Worm (Caenorhabditis elegans) whole organism, late embryonic: ENCODE results near the gene Y43F8B.14.

ENCODE experiments used
- C08G9.2 ChIP-seq: sonication (generic microtip); optimal IDR thresholded peaks from 2 replicates; lab custom pipeline; 2016; ENCODE audit warnings: mild to moderate bottlenecking, missing genetic modification characterization, moderate library complexity, missing compliant biosample characterization
- C38D4.7 ChIP-seq: fragments of 200-800 bp; sonication (Bioruptor generic); optimal IDR thresholded peaks from 2 replicates; lab custom pipeline; 2018; ENCODE audit warnings: mild to moderate bottlenecking, missing genetic modification characterization, moderate library complexity, missing compliant biosample characterization
- Y22D7AL.16 ChIP-seq: sonication (generic microtip); optimal IDR thresholded peaks from 2 replicates; lab custom pipeline; 2016; ENCODE audit warnings: missing genetic modification characterization, missing compliant biosample characterization
- ahr-1 ChIP-seq: sonication (generic microtip); optimal IDR thresholded peaks from 2 replicates; lab custom pipeline; 2016; ENCODE audit warnings: missing genetic modification characterization, missing compliant biosample characterization
- ceh-24 ChIP-seq: sonication (generic microtip); optimal IDR thresholded peaks from 2 replicates; lab custom pipeline; 2016; ENCODE audit warnings: mild to moderate bottlenecking, missing genetic modification characterization, missing compliant biosample characterization
- ceh-30 ChIP-seq: fragments of 150-350 bp; optimal IDR thresholded peaks from 2 replicates; lab custom pipeline; 2014; ENCODE audit warnings: missing biosample characterization, missing genetic modification characterization
- ceh-31 ChIP-seq: sonication (generic microtip); optimal IDR thresholded peaks from 2 replicates; lab custom pipeline; 2016; ENCODE audit warnings: missing genetic modification characterization, missing compliant biosample characterization
- ceh-45 ChIP-seq: fragments of 200-800 bp; sonication (Bioruptor generic); IDR thresholded peaks from 2 replicates; pipeline ENCODE4 v1.3.6; 2022; ENCODE audit warnings: missing genetic modification reagents, missing genetic modification characterization, missing compliant biosample characterization
- ceh-6 ChIP-seq: fragments of 200-800 bp; sonication (Bioruptor generic); optimal IDR thresholded peaks from 2 replicates; lab custom pipeline; 2018; ENCODE audit warnings: mild to moderate bottlenecking, missing genetic modification characterization, missing compliant biosample characterization
- che-1 ChIP-seq: sonication (generic microtip); optimal IDR thresholded peaks from 2 replicates; lab custom pipeline; 2016; ENCODE audit warnings: mild to moderate bottlenecking, missing genetic modification characterization, missing compliant biosample characterization
- elt-2 ChIP-seq: sonication (generic microtip); optimal IDR thresholded peaks from 2 replicates; lab custom pipeline; 2016; ENCODE audit warnings: missing genetic modification reagents, missing genetic modification characterization, missing compliant biosample characterization
- fkh-6 ChIP-seq: sonication (generic microtip); optimal IDR thresholded peaks from 2 replicates; lab custom pipeline; 2016; ENCODE audit warnings: missing genetic modification characterization, missing compliant biosample characterization
- gmeb-2 ChIP-seq: sonication (generic microtip); optimal IDR thresholded peaks from 2 replicates; lab custom pipeline; 2016; ENCODE audit warnings: missing genetic modification characterization, inconsistent platforms, missing compliant biosample characterization
- hlh-30 ChIP-seq: sonication (generic microtip); optimal IDR thresholded peaks from 2 replicates; lab custom pipeline; 2017; ENCODE audit warnings: antibody characterized with exemption, missing genetic modification characterization, missing compliant biosample characterization; ENCODE audit not compliant: insufficient read depth
- lim-6 ChIP-seq: sonication (generic microtip); optimal IDR thresholded peaks from 2 replicates; lab custom pipeline; 2016; ENCODE audit warnings: missing genetic modification characterization, missing compliant biosample characterization
- lin-11 ChIP-seq: fragments of 200-800 bp; sonication (Bioruptor generic); optimal IDR thresholded peaks from 2 replicates; lab custom pipeline; 2018; ENCODE audit warnings: mild to moderate bottlenecking, missing genetic modification characterization, missing compliant biosample characterization
- mec-3 ChIP-seq: sonication (generic microtip); optimal IDR thresholded peaks from 2 replicates; lab custom pipeline; 2016; ENCODE audit warnings: borderline replicate concordance, missing genetic modification characterization, missing compliant biosample characterization
- nfya-1 ChIP-seq: sonication (generic microtip); optimal IDR thresholded peaks from 2 replicates; lab custom pipeline; 2017; ENCODE audit warnings: missing genetic modification characterization, mild to moderate bottlenecking, missing compliant biosample characterization, antibody characterized with exemption, moderate library complexity
- nhr-11 ChIP-seq: fragments of 150-350 bp; optimal IDR thresholded peaks from 2 replicates; lab custom pipeline; 2014; ENCODE audit warnings: missing biosample characterization, missing genetic modification characterization
- npax-4 ChIP-seq: sonication (generic microtip); optimal IDR thresholded peaks from 2 replicates; lab custom pipeline; 2016; ENCODE audit warnings: missing genetic modification characterization, missing compliant biosample characterization
- odd-2 ChIP-seq: sonication (generic microtip); optimal IDR thresholded peaks from 2 replicates; lab custom pipeline; 2017; ENCODE audit warnings: antibody characterized with exemption, mild to moderate bottlenecking, missing genetic modification characterization, missing compliant biosample characterization
- pag-3 ChIP-seq: sonication (generic microtip); optimal IDR thresholded peaks from 2 replicates; lab custom pipeline; 2016; ENCODE audit warnings: missing compliant biosample characterization, missing genetic modification characterization, borderline replicate concordance
- pha-2 ChIP-seq: sonication (generic microtip); optimal IDR thresholded peaks from 2 replicates; lab custom pipeline; 2017; ENCODE audit warnings: mild to moderate bottlenecking, missing genetic modification characterization, missing compliant biosample characterization
- pqm-1 ChIP-seq: sonication (generic microtip); optimal IDR thresholded peaks from 2 replicates; lab custom pipeline; 2016; ENCODE audit warnings: missing genetic modification characterization, missing compliant biosample characterization
- sox-4 ChIP-seq: sonication (generic microtip); optimal IDR thresholded peaks from 2 replicates; lab custom pipeline; 2017; ENCODE audit warnings: mild to moderate bottlenecking, missing genetic modification characterization, inconsistent platforms, missing compliant biosample characterization
- syd-9 ChIP-seq: sonication (generic microtip); optimal IDR thresholded peaks from 2 replicates; lab custom pipeline; 2016; ENCODE audit warnings: mild to moderate bottlenecking, missing genetic modification characterization, moderate library complexity, missing compliant biosample characterization
- tbx-2 ChIP-seq: sonication (generic microtip); optimal IDR thresholded peaks from 2 replicates; lab custom pipeline; 2016; ENCODE audit warnings: missing genetic modification characterization, missing compliant biosample characterization
- tbx-7 ChIP-seq: sonication (generic microtip); optimal IDR thresholded peaks from 2 replicates; lab custom pipeline; 2016; ENCODE audit warnings: missing genotype, missing genetic modification characterization, missing compliant biosample characterization
- unc-3 ChIP-seq, 2 experiments: fragments of 200-800 bp in 1 of 2; sonication (Bioruptor generic) in 1 of 2; sonication (generic microtip) in 1 of 2; conservative IDR thresholded peaks in 1 of 2; optimal IDR thresholded peaks in 1 of 2; 2 replicates each; pipeline versions ENCODE4 v1.3.6 to Lab custom; 2016 to 2022; ENCODE audit warnings: missing compliant biosample characterization in 2 of 2, missing genetic modification characterization in 2 of 2, missing genetic modification reagents in 1 of 2
- unc-42 ChIP-seq: sonication (generic microtip); optimal IDR thresholded peaks from 2 replicates; lab custom pipeline; 2016; ENCODE audit warnings: missing genotype, missing genetic modification characterization, missing compliant biosample characterization
- zip-5 ChIP-seq: sonication (generic microtip); optimal IDR thresholded peaks from 2 replicates; lab custom pipeline; 2016; ENCODE audit warnings: missing genetic modification characterization, missing compliant biosample characterization
- ztf-16 ChIP-seq: sonication (generic microtip); optimal IDR thresholded peaks from 2 replicates; lab custom pipeline; 2017; ENCODE audit warnings: missing genetic modification characterization, missing compliant biosample characterization

The Y43F8B.14 gene

ce11 chrV:19495587-19495986, 39.8 kb upstream of the Y43F8B.14 start, which contains the start of gene scl-21:
Gene scl-21 (minus strand): TSS chrV:19495687.
- TF ChIP-seq C08G9.2 (tag; lab: Kevin White, UChicago) = no peak
- no peak for TF ChIP-seq sox-4
- TF ChIP-seq lin-11 (tag; lab: Kevin White, UChicago) = no peak
- no peak for TF ChIP-seq nhr-11 (tag; lab: Kevin White, UChicago)
- TF ChIP-seq nfya-1 (tag; lab: Kevin White, UChicago) = no peak
- no peak for TF ChIP-seq ceh-30 (tag; lab: Kevin White, UChicago)
- no peak for TF ChIP-seq ztf-16
- TF ChIP-seq odd-2 = no peak

ce11 chrV:19495145-19495544, 39.4 kb upstream of the Y43F8B.14 start:
- TF ChIP-seq syd-9 (no peak), tbx-2 (tag; lab: Kevin White, UChicago) (no peak), ceh-45 (GFP tag; lab: Robert Waterston, UW) (no peak), fkh-6 (tag; lab: Kevin White, UChicago) (no peak), zip-5 (tag; lab: Kevin White, UChicago) (no peak), tbx-7 (tag; lab: Kevin White, UChicago) (no peak), elt-2 (tag; lab: Kevin White, UChicago) (no peak), ceh-24 (tag; lab: Kevin White, UChicago) (no peak), hlh-30 (tag; lab: Kevin White, UChicago) (no peak), nfya-1 (tag; lab: Kevin White, UChicago) (no peak)

- TF ChIP-seq gmeb-2 (tag; lab: Kevin White, UChicago) = no peak
- TF ChIP-seq tbx-2 (tag; lab: Kevin White, UChicago) = no peak
- TF ChIP-seq pag-3 (tag; lab: Kevin White, UChicago) = no peak
- no peak for TF ChIP-seq che-1 (tag; lab: Kevin White, UChicago)
- TF ChIP-seq pqm-1 (tag; lab: Kevin White, UChicago) = no peak
- no peak for TF ChIP-seq pha-2 (tag; lab: Kevin White, UChicago)
- TF ChIP-seq mec-3 (tag; lab: Kevin White, UChicago) = no peak
- no peak for TF ChIP-seq C38D4.7 (GFP tag; lab: Kevin White, UChicago)
- no peak for TF ChIP-seq syd-9
- no peak for TF ChIP-seq ahr-1 (tag; lab: Kevin White, UChicago)
- no peak for TF ChIP-seq npax-4 (tag; lab: Kevin White, UChicago)
- TF ChIP-seq unc-3 (GFP tag; conservative IDR thresholded peaks at IDR 0.05; lab: Robert Waterston, UW) = no peak
- no peak for TF ChIP-seq unc-3 (tag; optimal IDR thresholded peaks at IDR 0.05; lab: Kevin White, UChicago)
- TF ChIP-seq unc-42 (tag; lab: Kevin White, UChicago) = no peak
- no peak for TF ChIP-seq C08G9.2 (tag; lab: Kevin White, UChicago)
- TF ChIP-seq sox-4 = no peak
- no peak for TF ChIP-seq ceh-31
- no peak for TF ChIP-seq lim-6 (tag; lab: Kevin White, UChicago)
- TF ChIP-seq nfya-1 (tag; lab: Kevin White, UChicago) = no peak
Observed at ce11 chrV:19491302-19491701, 35.5 kb upstream of the Y43F8B.14 start, which contains the start of gene Y43F8B.29. Gene Y43F8B.29 (plus strand): TSS chrV:19491602.

- TF ChIP-seq ceh-6 (GFP tag; lab: Kevin White, UChicago) (no peak), hlh-30 (tag; lab: Kevin White, UChicago) (no peak), zip-5 (tag; lab: Kevin White, UChicago) (no peak), fkh-6 (tag; lab: Kevin White, UChicago) (no peak), Y22D7AL.16 (tag; lab: Kevin White, UChicago) (no peak)
- TF ChIP-seq, all 69 proteins: peak for 0
Observed at ce11 chrV:19490461-19490860, 34.7 kb upstream of the Y43F8B.14 start, which contains the start of gene Y43F8B.7. Gene Y43F8B.7 (plus strand): TSS chrV:19490761.

ce11 chrV:19485690-19486089, 29.9 kb upstream of the Y43F8B.14 start, which contains the start of gene Y43F8B.18:
Gene Y43F8B.18 (plus strand): TSS chrV:19485990.
- TF ChIP-seq che-1 (tag; lab: Kevin White, UChicago) (no peak), ceh-45 (GFP tag; lab: Robert Waterston, UW) (no peak)
